Worm (Caenorhabditis elegans): ENCODE data around the gene F35F10.6.

DNA sequence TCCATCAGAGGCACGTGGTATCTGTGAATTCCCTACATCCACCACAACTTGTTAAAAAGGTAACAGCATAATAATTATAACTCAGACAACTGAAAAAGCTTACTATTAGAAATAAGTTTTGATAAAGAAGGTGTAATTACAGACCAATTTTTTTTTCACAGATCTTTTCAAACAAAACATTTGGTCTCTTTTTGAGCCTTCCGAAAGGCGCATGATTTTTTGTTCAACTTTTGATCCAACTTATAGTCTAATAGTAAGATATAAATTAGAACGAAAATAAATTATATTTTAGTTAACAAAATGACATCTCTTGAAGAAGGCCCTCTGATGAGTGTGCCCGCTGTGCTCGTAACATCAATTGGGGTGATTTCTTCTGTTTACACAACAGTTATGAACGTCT, 19.0 kb upstream of the F35F10.6 start, which contains the start of gene srbc-3:
- TF ChIP-seq fkh-10 (GFP tag; optimal IDR thresholded peaks at IDR 0.05) = no peak
- TF ChIP-seq pqm-1 (tag; optimal IDR thresholded peaks at IDR 0.05) = no peak
- no peak for TF ChIP-seq rnt-1 (tag; optimal IDR thresholded peaks at IDR 0.05)
- TF ChIP-seq ama-1 (optimal IDR thresholded peaks at IDR 0.05) = no peak
- TF ChIP-seq pat-9 (tag; optimal IDR thresholded peaks at IDR 0.05) = no peak
- no peak for TF ChIP-seq pha-4 (tag; optimal IDR thresholded peaks at IDR 0.05)
- no peak for TF ChIP-seq nfya-1 (tag; optimal IDR thresholded peaks at IDR 0.05)
- no peak for TF ChIP-seq syd-9 (tag; optimal IDR thresholded peaks at IDR 0.05)
